Fruit fly (Drosophila melanogaster): Measurements from ENCODE around the gene CG33995.

The CG33995 gene

dm6 chr2L:5004677-5005463 is 38.2 kb upstream of the CG33995 start (continued):
- TF ChIP-seq NK7.1 (GFP tag; optimal IDR thresholded peaks at IDR 0.05) = peak; percentile 91
- peak; percentile 84 for TF ChIP-seq salm (tag; optimal IDR thresholded peaks at IDR 0.05)
- peak; percentile 91 for TF ChIP-seq CG8388 (GFP tag; optimal IDR thresholded peaks at IDR 0.05)
- peak; percentile 84 for TF ChIP-seq mirr (GFP tag; optimal IDR thresholded peaks at IDR 0.05)
- peak; percentile 81 for TF ChIP-seq en (GFP tag; optimal IDR thresholded peaks at IDR 0.05)
- no peak for TF ChIP-seq Dfd (GFP tag; optimal IDR thresholded peaks at IDR 0.05)
- peak; percentile 94 for TF ChIP-seq CoRest (tag; optimal IDR thresholded peaks at IDR 0.05)
- peak; percentile 88 for TF ChIP-seq Nf-YA (GFP tag; IDR thresholded peaks at IDR 0.05)
- TF ChIP-seq CG9817 (tag; optimal IDR thresholded peaks at IDR 0.05) = peak; percentile 96
- peak; percentile 92 for TF ChIP-seq klu (GFP tag; IDR thresholded peaks at IDR 0.05)
- peak; percentile 86 for TF ChIP-seq disco-r (GFP tag; optimal IDR thresholded peaks at IDR 0.05)
- TF ChIP-seq CHES-1-like (GFP tag; optimal IDR thresholded peaks at IDR 0.05) = peak; percentile 96
- TF ChIP-seq HmgD (GFP tag; optimal IDR thresholded peaks at IDR 0.05) = peak; percentile 92
- TF ChIP-seq Hsf (GFP tag; optimal IDR thresholded peaks at IDR 0.05) = peak; percentile 95
- no peak for TF ChIP-seq amos (GFP tag; IDR thresholded peaks at IDR 0.05; ENCODE audit: partially characterized antibody)
- peak; percentile 96 for TF ChIP-seq H15 (GFP tag; IDR thresholded peaks at IDR 0.05)
- TF ChIP-seq knrl (GFP tag; IDR thresholded peaks at IDR 0.05; ENCODE audit: partially characterized antibody) = no peak
- TF ChIP-seq chif (GFP tag; optimal IDR thresholded peaks at IDR 0.05) = peak; percentile 93 to 94
- peak; percentile 93 for TF ChIP-seq CG33213 (GFP tag; optimal IDR thresholded peaks at IDR 0.05)
- peak; percentile 92 for TF ChIP-seq slp2 (GFP tag; optimal IDR thresholded peaks at IDR 0.05)
- peak; percentile 94 for TF ChIP-seq CG6854 (GFP tag; optimal IDR thresholded peaks at IDR 0.05)
- peak; percentile 74 for TF ChIP-seq Hmx (GFP tag; optimal IDR thresholded peaks at IDR 0.05)
- peak; percentile 94 for TF ChIP-seq CG6813 (GFP tag; optimal IDR thresholded peaks at IDR 0.05)
- peak; percentile 93 for TF ChIP-seq CG12071 (GFP tag; optimal IDR thresholded peaks at IDR 0.05)
- TF ChIP-seq CG7357 (GFP tag; IDR thresholded peaks at IDR 0.05) = peak; percentile 87
- TF ChIP-seq onecut (GFP tag; IDR thresholded peaks at IDR 0.05) = peak; percentile 86
- TF ChIP-seq CG8281 (tag; optimal IDR thresholded peaks at IDR 0.05) = peak; percentile 84
- peak; percentile 74 for TF ChIP-seq trem (tag; optimal IDR thresholded peaks at IDR 0.05)
- TF ChIP-seq cato (GFP tag; optimal IDR thresholded peaks at IDR 0.05; ENCODE audit: borderline replicate concordance) = peak; percentile 77
- peak; percentile 90 for TF ChIP-seq CG9437 (GFP tag; optimal IDR thresholded peaks at IDR 0.05)
- TF ChIP-seq CG14667 (GFP tag; IDR thresholded peaks at IDR 0.05) = peak; percentile 95
- TF ChIP-seq Opbp (GFP tag; IDR thresholded peaks at IDR 0.05; ENCODE audit: partially characterized antibody) = no peak
- TF ChIP-seq prd (optimal IDR thresholded peaks at IDR 0.05) = no peak
- peak; percentile 98 for TF ChIP-seq prd (GFP tag; IDR thresholded peaks at IDR 0.05)
- peak; percentile 77 for TF ChIP-seq E2f2 (GFP tag; IDR thresholded peaks at IDR 0.05)
- TF ChIP-seq CG15269 (tag; optimal IDR thresholded peaks at IDR 0.05) = peak; percentile 96
- peak; percentile 96 for TF ChIP-seq CG7556 (GFP tag; optimal IDR thresholded peaks at IDR 0.05)
- peak; percentile 94 for TF ChIP-seq tx (GFP tag; optimal IDR thresholded peaks at IDR 0.05)
- no peak for TF ChIP-seq hkb (optimal IDR thresholded peaks at IDR 0.05)
- TF ChIP-seq hkb (GFP tag; IDR thresholded peaks at IDR 0.05) = peak; percentile 97
- peak; percentile 97 for TF ChIP-seq Ptx1 (GFP tag; IDR thresholded peaks at IDR 0.05)
- peak; percentile 98 for TF ChIP-seq Hand (GFP tag; optimal IDR thresholded peaks at IDR 0.05)
- TF ChIP-seq nerfin-1 (tag; optimal IDR thresholded peaks at IDR 0.05) = peak; percentile 86
- peak; percentile 87 for TF ChIP-seq CG8089 (GFP tag; optimal IDR thresholded peaks at IDR 0.05)
- peak; percentile 93 for TF ChIP-seq CG32767 (GFP tag; IDR thresholded peaks at IDR 0.05)
- peak; percentile 90 for TF ChIP-seq phol (tag; optimal IDR thresholded peaks at IDR 0.05)
- peak; percentile 94 for TF ChIP-seq bcd (GFP tag; optimal IDR thresholded peaks at IDR 0.05)
- no peak for TF ChIP-seq unc-4 (GFP tag; IDR thresholded peaks at IDR 0.05; ENCODE audit: partially characterized antibody)
- TF ChIP-seq Awh (GFP tag; IDR thresholded peaks at IDR 0.05) = peak; percentile 96

Measured in whole organism, embryonic.